Worm (Caenorhabditis elegans): ENCODE measurements around the gene cyc-2.1.

Gene cyc-2.1

ce11 chrIV:4748408-4749105 is at the start of gene cyc-2.1:
TSS of gene cyc-2.1 (minus strand) at chrIV:4749012.
- TF ChIP-seq flt-1 (GFP tag; IDR thresholded peaks at IDR 0.05) (0 out of 2 replicates have a peak, but pooled peaks have one; percentile 58), klf-2 (GFP tag; conservative IDR thresholded peaks at IDR 0.05) (no peak), ztf-23 (GFP tag; IDR thresholded peaks at IDR 0.05) (0 out of 2 replicates have a peak, but pooled peaks have one; percentile 46)

DNA sequence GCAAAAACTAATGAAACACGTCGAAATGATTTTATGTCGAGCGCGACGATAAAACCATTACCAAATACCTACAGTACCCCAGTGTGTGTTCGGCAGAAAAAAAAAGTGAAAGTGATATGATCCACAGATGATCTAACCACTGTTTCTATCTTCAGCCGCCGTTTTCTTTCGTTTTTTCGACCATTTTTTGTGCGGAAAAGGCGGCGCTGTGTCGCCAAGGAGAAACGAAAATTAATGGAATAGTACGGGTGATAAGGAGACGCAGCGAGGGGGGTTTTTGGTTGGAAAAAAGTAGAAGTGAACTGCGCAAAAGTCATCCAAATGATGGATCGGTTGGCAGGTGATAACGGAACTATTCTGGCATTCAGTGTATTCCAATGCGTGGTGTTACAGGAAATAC is 46.3 kb upstream of the cyc-2.1 start:
- TF ChIP-seq ztf-23 (GFP tag; IDR thresholded peaks at IDR 0.05) (no peak), cog-1 (tag; optimal IDR thresholded peaks at IDR 0.05) (no peak), tab-1 (GFP tag; IDR thresholded peaks at IDR 0.05) (no peak), ref-1 (GFP tag; conservative IDR thresholded peaks at IDR 0.05) (no peak), T22C8.4 (GFP tag; IDR thresholded peaks at IDR 0.05) (no peak), med-1 (GFP tag; optimal IDR thresholded peaks at IDR 0.05; ENCODE audit: insufficient read depth) (no peak)

- no peak for TF ChIP-seq ref-1 (GFP tag; conservative IDR thresholded peaks at IDR 0.05)
- no peak for TF ChIP-seq flt-1 (GFP tag; IDR thresholded peaks at IDR 0.05)
Measured at ce11 chrIV:4789445-4789844, 40.6 kb upstream of the cyc-2.1 start, which contains the start of gene R11E3.1. TSS of gene R11E3.1 (plus strand) at chrIV:4789745.

DNA sequence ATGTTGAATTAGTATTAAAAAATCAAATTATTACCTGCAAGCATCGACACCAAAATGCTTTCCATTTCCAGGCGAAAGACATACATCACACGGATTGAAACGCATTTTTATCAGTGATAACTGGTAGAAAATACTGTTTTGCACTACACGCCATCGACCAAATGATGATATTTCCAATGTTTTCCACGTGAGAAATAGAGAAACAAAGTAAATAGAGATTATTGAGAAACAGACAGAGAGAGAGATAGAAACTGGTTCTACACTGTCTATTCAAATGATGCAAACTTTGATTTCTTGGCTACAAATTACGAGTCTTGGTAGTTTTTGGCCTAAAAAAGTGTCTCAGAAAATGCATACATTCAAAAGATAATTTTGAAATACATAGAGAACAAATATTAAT is 39.5 kb upstream of the cyc-2.1 start, which contains the start of gene nhr-104:
Gene nhr-104, minus strand, starts transcription at position 361 of the 400 bp plus-strand sequence.
- TF ChIP-seq med-1 (GFP tag; optimal IDR thresholded peaks at IDR 0.05; ENCODE audit: insufficient read depth): no peak

- TF ChIP-seq T22C8.4 (GFP tag; IDR thresholded peaks at IDR 0.05): no peak
- TF ChIP-seq klf-2 (GFP tag; conservative IDR thresholded peaks at IDR 0.05): no peak
- no peak for TF ChIP-seq cog-1 (tag; optimal IDR thresholded peaks at IDR 0.05)
- TF ChIP-seq ref-1 (GFP tag; conservative IDR thresholded peaks at IDR 0.05): no peak
- no peak for TF ChIP-seq flt-1 (GFP tag; IDR thresholded peaks at IDR 0.05)
- no peak for TF ChIP-seq tab-1 (GFP tag; IDR thresholded peaks at IDR 0.05)
- no peak for TF ChIP-seq ztf-29 (GFP tag; IDR thresholded peaks at IDR 0.05)
- no peak for TF ChIP-seq med-1 (GFP tag; optimal IDR thresholded peaks at IDR 0.05; ENCODE audit: insufficient read depth)
- no peak for TF ChIP-seq ztf-23 (GFP tag; IDR thresholded peaks at IDR 0.05)
Measured at ce11 chrIV:4781123-4781522, 32.3 kb upstream of the cyc-2.1 start.

- TF ChIP-seq flt-1 (GFP tag; IDR thresholded peaks at IDR 0.05) (no peak), ztf-23 (GFP tag; IDR thresholded peaks at IDR 0.05) (no peak), T22C8.4 (GFP tag; IDR thresholded peaks at IDR 0.05) (no peak), ztf-29 (GFP tag; IDR thresholded peaks at IDR 0.05) (no peak), cog-1 (tag; optimal IDR thresholded peaks at IDR 0.05) (no peak), ref-1 (GFP tag; conservative IDR thresholded peaks at IDR 0.05) (no peak), tab-1 (GFP tag; IDR thresholded peaks at IDR 0.05) (no peak)
Measured at ce11 chrIV:4780129-4780528, 31.3 kb upstream of the cyc-2.1 start, which contains the start of gene set-15. TSS of gene set-15 (minus strand) at chrIV:4780229.

- TF ChIP-seq klf-2 (GFP tag; conservative IDR thresholded peaks at IDR 0.05): no peak
- TF ChIP-seq cog-1 (tag; optimal IDR thresholded peaks at IDR 0.05): no peak
- TF ChIP-seq flt-1 (GFP tag; IDR thresholded peaks at IDR 0.05): no peak
- no peak for TF ChIP-seq ztf-29 (GFP tag; IDR thresholded peaks at IDR 0.05)
- no peak for TF ChIP-seq ztf-23 (GFP tag; IDR thresholded peaks at IDR 0.05)
- no peak for TF ChIP-seq med-1 (GFP tag; optimal IDR thresholded peaks at IDR 0.05; ENCODE audit: insufficient read depth)
- TF ChIP-seq ref-1 (GFP tag; conservative IDR thresholded peaks at IDR 0.05): no peak
- TF ChIP-seq T22C8.4 (GFP tag; IDR thresholded peaks at IDR 0.05): no peak
- TF ChIP-seq tab-1 (GFP tag; IDR thresholded peaks at IDR 0.05): no peak
Measured at ce11 chrIV:4776501-4776900, 27.7 kb upstream of the cyc-2.1 start.

DNA sequence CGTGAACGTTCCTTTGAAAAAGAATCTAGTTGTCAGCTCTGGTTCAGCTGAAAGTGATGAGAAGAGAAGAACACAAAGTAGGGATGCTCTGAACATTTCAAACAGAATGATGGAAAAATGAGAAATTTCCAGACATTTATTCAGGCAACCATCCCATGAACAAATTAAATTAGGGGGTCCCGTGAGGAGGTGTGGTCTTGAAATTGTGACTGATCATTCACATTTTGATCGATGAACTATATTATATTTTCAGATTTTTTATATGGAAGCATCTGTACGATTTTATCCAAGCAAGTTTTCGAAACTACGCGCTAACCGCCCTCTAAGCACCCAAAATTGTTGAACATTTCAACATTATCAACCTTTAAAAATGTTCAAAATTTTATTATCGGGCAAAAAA is 27.2 kb upstream of the cyc-2.1 start, which contains the start of gene R11E3.19:
Gene R11E3.19, minus strand, starts transcription at position 101 of the 400 bp plus-strand sequence.
- TF ChIP-seq ztf-29 (GFP tag; IDR thresholded peaks at IDR 0.05): no peak
- TF ChIP-seq klf-2 (GFP tag; conservative IDR thresholded peaks at IDR 0.05): no peak
- no peak for TF ChIP-seq T22C8.4 (GFP tag; IDR thresholded peaks at IDR 0.05)
- no peak for TF ChIP-seq ref-1 (GFP tag; conservative IDR thresholded peaks at IDR 0.05)
- no peak for TF ChIP-seq med-1 (GFP tag; optimal IDR thresholded peaks at IDR 0.05; ENCODE audit: insufficient read depth)
- TF ChIP-seq cog-1 (tag; optimal IDR thresholded peaks at IDR 0.05): no peak
- no peak for TF ChIP-seq tab-1 (GFP tag; IDR thresholded peaks at IDR 0.05)
- no peak for TF ChIP-seq ztf-23 (GFP tag; IDR thresholded peaks at IDR 0.05)
- no peak for TF ChIP-seq flt-1 (GFP tag; IDR thresholded peaks at IDR 0.05)

DNA sequence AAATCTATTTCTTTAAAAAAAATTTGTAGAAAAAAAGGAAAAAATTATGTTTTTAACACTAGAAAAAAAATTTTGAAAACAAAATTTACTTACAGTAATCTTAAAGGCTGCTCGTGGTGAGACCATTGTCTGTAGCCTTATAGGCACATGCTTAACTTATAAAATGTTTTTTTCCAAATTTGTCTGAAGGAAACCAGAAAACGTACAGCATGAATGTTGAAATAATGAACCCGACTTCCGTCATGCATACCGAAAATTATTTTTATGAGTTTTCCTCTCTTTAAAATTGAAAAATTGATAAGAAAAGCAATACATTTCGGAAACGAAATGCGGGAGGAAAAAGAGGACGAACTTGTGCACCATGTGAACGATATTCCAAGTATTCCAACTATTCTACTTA is 23.0 kb upstream of the cyc-2.1 start, which contains the start of gene R11E3.2:
Gene R11E3.2, plus strand, starts transcription at position 301 of the 400 bp plus-strand sequence.
- TF ChIP-seq tab-1 (GFP tag; IDR thresholded peaks at IDR 0.05) (no peak), ztf-23 (GFP tag; IDR thresholded peaks at IDR 0.05) (no peak), flt-1 (GFP tag; IDR thresholded peaks at IDR 0.05) (no peak), ztf-29 (GFP tag; IDR thresholded peaks at IDR 0.05) (no peak), klf-2 (GFP tag; conservative IDR thresholded peaks at IDR 0.05) (no peak), ref-1 (GFP tag; conservative IDR thresholded peaks at IDR 0.05) (no peak), cog-1 (tag; optimal IDR thresholded peaks at IDR 0.05) (no peak), T22C8.4 (GFP tag; IDR thresholded peaks at IDR 0.05) (no peak), med-1 (GFP tag; optimal IDR thresholded peaks at IDR 0.05; ENCODE audit: insufficient read depth) (no peak)

DNA sequence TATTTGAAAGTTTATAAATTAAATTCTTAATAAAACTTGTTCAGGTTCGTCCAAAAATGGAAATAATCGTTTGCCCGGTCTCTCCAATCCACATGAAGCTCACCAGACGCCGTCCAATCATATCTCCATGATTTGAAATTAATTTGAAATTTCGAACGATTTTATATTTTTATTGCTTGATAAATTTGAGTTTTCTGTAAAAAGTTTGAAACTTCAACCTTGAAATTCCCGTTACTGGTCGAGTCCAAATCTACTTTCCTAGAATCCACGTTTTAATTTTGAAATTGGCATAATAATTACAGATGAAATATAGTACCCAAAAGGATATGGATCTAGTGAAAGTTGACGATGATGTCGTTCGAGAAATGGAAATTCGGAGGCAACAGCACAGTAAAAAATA is 15.6 kb upstream of the cyc-2.1 start, which contains the start of gene npp-26:
Gene npp-26, plus strand, starts transcription at position 301 of the 400 bp plus-strand sequence.
- TF ChIP-seq ztf-29 (GFP tag; IDR thresholded peaks at IDR 0.05) (no peak), cog-1 (tag; optimal IDR thresholded peaks at IDR 0.05) (no peak), tab-1 (GFP tag; IDR thresholded peaks at IDR 0.05) (no peak), flt-1 (GFP tag; IDR thresholded peaks at IDR 0.05) (no peak), ztf-23 (GFP tag; IDR thresholded peaks at IDR 0.05) (no peak), ref-1 (GFP tag; conservative IDR thresholded peaks at IDR 0.05) (no peak), klf-2 (GFP tag; conservative IDR thresholded peaks at IDR 0.05) (no peak), T22C8.4 (GFP tag; IDR thresholded peaks at IDR 0.05) (no peak), med-1 (GFP tag; optimal IDR thresholded peaks at IDR 0.05; ENCODE audit: insufficient read depth) (no peak)

Measured in whole organism, midembryonic.